Worm (Caenorhabditis elegans): ENCODE data around the gene T01B7.9.

Gene T01B7.9

ce11 chrII:8679799-8680198, 46.8 kb downstream of the T01B7.9 start:
- no peak for TF ChIP-seq mdt-29 (GFP tag; IDR thresholded peaks at IDR 0.05)
- peak; percentile 2 for TF ChIP-seq hlh-11 (tag; optimal IDR thresholded peaks at IDR 0.05)
- no peak for TF ChIP-seq pha-4 (GFP tag; IDR thresholded peaks at IDR 0.05)
- TF ChIP-seq pha-4 (tag; optimal IDR thresholded peaks at IDR 0.05): no peak
- no peak for TF ChIP-seq daf-16 (GFP tag; optimal IDR thresholded peaks at IDR 0.05)
- peak; percentile 65 for TF ChIP-seq daf-16 (tag; optimal IDR thresholded peaks at IDR 0.05)
- no peak for TF ChIP-seq rbr-2 (tag; optimal IDR thresholded peaks at IDR 0.05)
- peak; percentile 38 for TF ChIP-seq dve-1 (tag; optimal IDR thresholded peaks at IDR 0.05; ENCODE audit: insufficient read depth)
- peak; percentile 40 for TF ChIP-seq pqm-1 (tag; optimal IDR thresholded peaks at IDR 0.05)

Data from whole organism, L4 larva.